Fruit fly (Drosophila melanogaster): ENCODE results near the gene sturkopf.

Gene sturkopf

dm6 chr3L:1295693-1296092, 17.5 kb downstream of the sturkopf start, which contains the start of gene Rabex-5 (continued):
- TF ChIP-seq gfzf (GFP tag; optimal IDR thresholded peaks at IDR 0.05) (peak; percentile 23), CG2129 (GFP tag; IDR thresholded peaks at IDR 0.05; ENCODE audit: partially characterized antibody) (peak; percentile 41; the same call in 1 of the 2 replicates), CG7839 (tag; optimal IDR thresholded peaks at IDR 0.05) (no peak), stwl (tag; optimal IDR thresholded peaks at IDR 0.05) (peak; percentile 87), CG17568 (GFP tag; optimal IDR thresholded peaks at IDR 0.05) (no peak), CG17612 (GFP tag; IDR thresholded peaks at IDR 0.05) (no peak), CG5953 (GFP tag; IDR thresholded peaks at IDR 0.05) (no peak), ara (GFP tag; IDR thresholded peaks at IDR 0.05) (no peak), Sox100B (GFP tag; optimal IDR thresholded peaks at IDR 0.05) (no peak), CG9932 (GFP tag; IDR thresholded peaks at IDR 0.05) (peak; percentile 70), chinmo (GFP tag; IDR thresholded peaks at IDR 0.05; ENCODE audit: partially characterized antibody) (0 out of 4 replicates have a peak, but pooled peaks have one; percentile 15), Stat92E (GFP tag; optimal IDR thresholded peaks at IDR 0.05) (no peak), en (GFP tag; optimal IDR thresholded peaks at IDR 0.05) (no peak), pfk (GFP tag; optimal IDR thresholded peaks at IDR 0.05) (no peak), danr (GFP tag; IDR thresholded peaks at IDR 0.05) (no peak), Camta (GFP tag; optimal IDR thresholded peaks at IDR 0.05) (no peak), CG17361 (GFP tag; IDR thresholded peaks at IDR 0.05) (no peak), btn (GFP tag; optimal IDR thresholded peaks at IDR 0.05) (no peak), wek (GFP tag; optimal IDR thresholded peaks at IDR 0.05) (no peak), B-H2 (GFP tag; optimal IDR thresholded peaks at IDR 0.05) (no peak), CG18599 (GFP tag; optimal IDR thresholded peaks at IDR 0.05) (no peak), lab (GFP tag; optimal IDR thresholded peaks at IDR 0.05) (no peak), CG13894 (tag; optimal IDR thresholded peaks at IDR 0.05) (peak; percentile 46), ci (GFP tag; IDR thresholded peaks at IDR 0.05) (peak; percentile 51; the same call in 1 of the 3 replicates), Trl (optimal IDR thresholded peaks at IDR 0.05) (no peak), Trl (GFP tag; optimal IDR thresholded peaks at IDR 0.05) (peak; percentile 15), TFAM (GFP tag; optimal IDR thresholded peaks at IDR 0.05) (no peak), lilli (GFP tag; optimal IDR thresholded peaks at IDR 0.05) (peak; percentile 60), klu (GFP tag; IDR thresholded peaks at IDR 0.05) (no peak), pan (optimal IDR thresholded peaks at IDR 0.05) (no peak), pan (GFP tag; optimal IDR thresholded peaks at IDR 0.05 in 1 of 2, IDR thresholded peaks at IDR 0.05 in 1 of 2) (peak in 1 of 2 experiments; percentile 37), CG12155 (GFP tag; optimal IDR thresholded peaks at IDR 0.05) (peak; percentile 45), CG7372 (GFP tag; IDR thresholded peaks at IDR 0.05) (0 out of 2 replicates have a peak, but pooled peaks have one; percentile 13), ro (GFP tag; IDR thresholded peaks at IDR 0.05) (no peak), trem (tag; optimal IDR thresholded peaks at IDR 0.05) (peak; percentile 52), aop (GFP tag; IDR thresholded peaks at IDR 0.05) (no peak), otp (GFP tag; IDR thresholded peaks at IDR 0.05) (no peak), nmo (GFP tag; optimal IDR thresholded peaks at IDR 0.05) (peak; percentile 58), seq (GFP tag; IDR thresholded peaks at IDR 0.05) (no peak), CG14050 (GFP tag; IDR thresholded peaks at IDR 0.05) (no peak), CG17912 (GFP tag; optimal IDR thresholded peaks at IDR 0.05) (peak; percentile 39), HLH4C (GFP tag; IDR thresholded peaks at IDR 0.05; ENCODE audit: partially characterized antibody) (peak; percentile 73), dmrt99B (tag; optimal IDR thresholded peaks at IDR 0.05) (no peak), onecut (GFP tag; IDR thresholded peaks at IDR 0.05) (no peak), D (optimal IDR thresholded peaks at IDR 0.05) (no peak), D (GFP tag; optimal IDR thresholded peaks at IDR 0.05) (no peak), CG9817 (tag; optimal IDR thresholded peaks at IDR 0.05) (no peak), CG31365 (tag; optimal IDR thresholded peaks at IDR 0.05) (no peak), zf30C (GFP tag; optimal IDR thresholded peaks at IDR 0.05) (no peak), ab (GFP tag; optimal IDR thresholded peaks at IDR 0.05) (no peak), CG2199 (GFP tag; IDR thresholded peaks at IDR 0.05) (no peak), ERR (GFP tag; optimal IDR thresholded peaks at IDR 0.05) (no peak)

All from whole organism, embryonic.